Fruit fly (Drosophila melanogaster) whole organism, embryonic: ENCODE data around the gene rho-5.

Source experiments
- CG10147 ChIP-seq: fragments of 200-800 bp; sonication (Bioruptor generic); optimal IDR thresholded peaks from 2 replicates; lab custom pipeline; 2019; ENCODE audit warnings: missing biosample characterization, mild to moderate bottlenecking, missing genetic modification characterization, moderate library complexity
- CG11085 ChIP-seq: fragments of 200-800 bp; sonication (Bioruptor generic); IDR thresholded peaks from 2 replicates; pipeline ENCODE4 v1.3.6; 2022; ENCODE audit warnings: missing biosample characterization, missing genetic modification characterization
- CG11456 ChIP-seq: fragments of 200-800 bp; sonication (Bioruptor generic); IDR thresholded peaks from 3 replicates; pipeline ENCODE4 v1.3.6; 2022; ENCODE audit warnings: missing biosample characterization, missing genetic modification characterization
- CG11560 ChIP-seq: fragments of 200-800 bp; sonication (Bioruptor generic); IDR thresholded peaks from 3 replicates; pipeline ENCODE4 v1.3.6; 2022; ENCODE audit warnings: missing biosample characterization, missing genetic modification characterization
- CG12071 ChIP-seq: fragments of 200-800 bp; sonication (Bioruptor generic); optimal IDR thresholded peaks from 3 replicates; lab custom pipeline; 2018; ENCODE audit warnings: missing biosample characterization, mild to moderate bottlenecking, missing genetic modification characterization
- CG12769 ChIP-seq: fragments of 200-800 bp; sonication (Bioruptor generic); optimal IDR thresholded peaks from 2 replicates; lab custom pipeline; 2019; ENCODE audit warnings: missing biosample characterization, mild to moderate bottlenecking, missing genetic modification characterization, moderate library complexity
- CG12942 ChIP-seq: fragments of 200-800 bp; sonication (Bioruptor generic); optimal IDR thresholded peaks from 3 replicates; lab custom pipeline; 2016; ENCODE audit warnings: missing biosample characterization, missing genetic modification characterization
- CG13287 ChIP-seq: fragments of 200-800 bp; sonication (Bioruptor generic); IDR thresholded peaks from 2 replicates; pipeline ENCODE4 v1.3.6; 2022; ENCODE audit warnings: missing biosample characterization, missing genetic modification characterization; ENCODE audit not compliant: partially characterized antibody
- CG15011 ChIP-seq: fragments of 200-800 bp; sonication (Bioruptor generic); optimal IDR thresholded peaks from 3 replicates; lab custom pipeline; 2018; ENCODE audit warnings: missing biosample characterization, mild to moderate bottlenecking, missing genetic modification characterization
- CG17361 ChIP-seq: fragments of 200-800 bp; sonication (Bioruptor generic); IDR thresholded peaks from 3 replicates; pipeline ENCODE4 v1.3.6; 2022; ENCODE audit warnings: missing biosample characterization, missing genetic modification characterization
- CG18599 ChIP-seq: fragments of 200-800 bp; sonication (Bioruptor generic); optimal IDR thresholded peaks from 3 replicates; lab custom pipeline; 2017; ENCODE audit warnings: missing biosample characterization, missing genetic modification characterization, mild to moderate bottlenecking, moderate library complexity, missing genetic modification reagents
- CG2116 ChIP-seq: fragments of 200-800 bp; sonication (Bioruptor generic); optimal IDR thresholded peaks from 3 replicates; lab custom pipeline; 2018; ENCODE audit warnings: missing biosample characterization, mild to moderate bottlenecking, missing genetic modification characterization
- CG2678 ChIP-seq: fragments of 200-800 bp; sonication (Bioruptor generic); optimal IDR thresholded peaks from 3 replicates; lab custom pipeline; 2019; ENCODE audit warnings: missing biosample characterization, mild to moderate bottlenecking, missing genetic modification characterization, moderate library complexity
- CG2712 ChIP-seq: fragments of 200-800 bp; optimal IDR thresholded peaks from 3 replicates; lab custom pipeline; 2019; ENCODE audit warnings: missing biosample characterization, mild to moderate bottlenecking, missing genetic modification characterization, moderate library complexity
- CG30431 ChIP-seq: fragments of 200-800 bp; sonication (Bioruptor generic); optimal IDR thresholded peaks from 2 replicates; lab custom pipeline; 2017; ENCODE audit warnings: missing biosample characterization, missing genetic modification characterization
- CG33213 ChIP-seq: fragments of 200-800 bp; sonication (Bioruptor generic); optimal IDR thresholded peaks from 3 replicates; lab custom pipeline; 2016; ENCODE audit warnings: missing biosample characterization, missing genetic modification characterization
- CG3995 ChIP-seq: fragments of 200-800 bp; sonication (Bioruptor generic); optimal IDR thresholded peaks from 3 replicates; lab custom pipeline; 2016; ENCODE audit warnings: missing biosample characterization, missing genetic modification characterization
- CG4328 ChIP-seq: fragments of 200-800 bp; sonication (Bioruptor generic); optimal IDR thresholded peaks from 3 replicates; lab custom pipeline; 2017; ENCODE audit warnings: missing biosample characterization, missing genetic modification reagents, missing genetic modification characterization
- CG43689 ChIP-seq: fragments of 200-800 bp; sonication (Bioruptor generic); IDR thresholded peaks from 2 replicates; pipeline ENCODE4 v1.3.6; 2022; ENCODE audit warnings: missing biosample characterization, missing genetic modification characterization
- CG4730 ChIP-seq: fragments of 200-800 bp; sonication (Bioruptor generic); IDR thresholded peaks from 2 replicates; pipeline ENCODE4 v1.3.6; 2022; ENCODE audit warnings: missing biosample characterization, missing genetic modification characterization
- CG5245 ChIP-seq: fragments of 200-800 bp; sonication (Bioruptor generic); optimal IDR thresholded peaks from 3 replicates; lab custom pipeline; 2016; ENCODE audit warnings: missing biosample characterization, missing genetic modification characterization
- CG7372 ChIP-seq: fragments of 200-800 bp; sonication (Bioruptor generic); IDR thresholded peaks from 2 replicates; pipeline ENCODE4 v1.3.6; 2022; ENCODE audit warnings: missing biosample characterization, missing genetic modification characterization
- CG7556 ChIP-seq: fragments of 200-800 bp; sonication (Bioruptor generic); optimal IDR thresholded peaks from 2 replicates; lab custom pipeline; 2017; ENCODE audit warnings: missing biosample characterization, mild to moderate bottlenecking, missing genetic modification characterization
- CG8089 ChIP-seq: fragments of 200-800 bp; sonication (Bioruptor generic); optimal IDR thresholded peaks from 3 replicates; lab custom pipeline; 2016; ENCODE audit warnings: missing biosample characterization, missing genetic modification characterization
- CG8290 ChIP-seq, 3 experiments: fragments of 200-800 bp; sonication (Bioruptor generic); optimal IDR thresholded peaks; 2 replicates each; lab custom pipeline; 2016 to 2019; ENCODE audit warnings: missing biosample characterization in 3 of 3, missing genetic modification characterization in 3 of 3, mild to moderate bottlenecking in 2 of 3, moderate library complexity in 1 of 3
- CG9609 ChIP-seq: fragments of 200-800 bp; sonication (Bioruptor generic); optimal IDR thresholded peaks from 3 replicates; lab custom pipeline; 2016; ENCODE audit warnings: missing biosample characterization, missing genetic modification characterization
- Camta ChIP-seq: fragments of 200-800 bp; sonication (Bioruptor generic); optimal IDR thresholded peaks from 2 replicates; lab custom pipeline; 2016; ENCODE audit warnings: missing biosample characterization, missing genetic modification characterization
- Drgx ChIP-seq: fragments of 200-800 bp; sonication (Bioruptor generic); IDR thresholded peaks from 2 replicates; pipeline ENCODE4 v1.3.6; 2022; ENCODE audit warnings: missing biosample characterization, missing genetic modification characterization
- HLH3B ChIP-seq: fragments of 200-800 bp; sonication (Bioruptor generic); IDR thresholded peaks from 2 replicates; pipeline ENCODE4 v1.3.6; 2022; ENCODE audit warnings: missing biosample characterization, missing genetic modification characterization
- Hmx ChIP-seq: fragments of 200-800 bp; sonication (Bioruptor generic); optimal IDR thresholded peaks from 2 replicates; lab custom pipeline; 2016; ENCODE audit warnings: missing biosample characterization, missing genetic modification characterization
- Kr ChIP-seq: fragments of 200-800 bp; sonication (Bioruptor generic); optimal IDR thresholded peaks from 2 replicates; lab custom pipeline; 2017; ENCODE audit warnings: missing biosample characterization, mild to moderate bottlenecking, missing genetic modification characterization
- Meics ChIP-seq: fragments of 200-800 bp; sonication (Bioruptor generic); optimal IDR thresholded peaks from 2 replicates; lab custom pipeline; 2017; ENCODE audit warnings: missing biosample characterization, mild to moderate bottlenecking, missing genetic modification characterization
- Optix ChIP-seq: fragments of 200-800 bp; sonication (Bioruptor generic); IDR thresholded peaks from 3 replicates; pipeline ENCODE4 v1.3.6; 2022; ENCODE audit warnings: missing biosample characterization, missing genetic modification characterization
- Rfx ChIP-seq: fragments of 200-800 bp; sonication (Bioruptor generic); IDR thresholded peaks from 2 replicates; pipeline ENCODE4 v1.3.6; 2022; ENCODE audit warnings: missing biosample characterization, missing genetic modification characterization
- Scr ChIP-seq: fragments of 200-800 bp; sonication (Bioruptor generic); IDR thresholded peaks from 2 replicates; pipeline ENCODE4 v1.3.6; 2022; ENCODE audit warnings: missing biosample characterization, missing genetic modification characterization; ENCODE audit not compliant: partially characterized antibody
- Ssrp ChIP-seq: fragments of 200-800 bp; sonication (Bioruptor generic); optimal IDR thresholded peaks from 2 replicates; lab custom pipeline; 2018; ENCODE audit warnings: missing biosample characterization, mild to moderate bottlenecking, missing genetic modification characterization, moderate library complexity
- cg ChIP-seq: fragments of 200-800 bp; sonication (Bioruptor generic); optimal IDR thresholded peaks from 3 replicates; lab custom pipeline; 2019; ENCODE audit warnings: missing biosample characterization, mild to moderate bottlenecking, missing genetic modification characterization, moderate library complexity
- ci ChIP-seq: fragments of 200-800 bp; sonication (Bioruptor generic); IDR thresholded peaks from 3 replicates; pipeline ENCODE4 v1.3.6; 2022; ENCODE audit warnings: missing biosample characterization, missing genetic modification characterization
- grau ChIP-seq: fragments of 200-800 bp; optimal IDR thresholded peaks from 3 replicates; lab custom pipeline; 2019; ENCODE audit warnings: missing biosample characterization, mild to moderate bottlenecking, missing genetic modification characterization, moderate library complexity
- gt ChIP-seq: fragments of 200-800 bp; sonication (Bioruptor generic); IDR thresholded peaks from 2 replicates; pipeline ENCODE4 v1.3.6; 2022; ENCODE audit warnings: missing biosample characterization, missing genetic modification characterization
- jigr1 ChIP-seq: fragments of 200-800 bp; sonication (Bioruptor generic); IDR thresholded peaks from 3 replicates; pipeline ENCODE4 v1.3.6; 2022; ENCODE audit warnings: missing biosample characterization, missing genetic modification characterization
- jumu ChIP-seq: fragments of 200-800 bp; sonication (Bioruptor generic); optimal IDR thresholded peaks from 3 replicates; lab custom pipeline; 2016; ENCODE audit warnings: missing biosample characterization, missing genetic modification characterization
- kah ChIP-seq: fragments of 200-800 bp; sonication (Bioruptor generic); optimal IDR thresholded peaks from 2 replicates; lab custom pipeline; 2018; ENCODE audit warnings: missing biosample characterization, mild to moderate bottlenecking, missing genetic modification characterization
- ken ChIP-seq: fragments of 200-800 bp; sonication (Bioruptor generic); IDR thresholded peaks from 3 replicates; pipeline ENCODE4 v1.3.6; 2022; ENCODE audit warnings: missing biosample characterization, missing genetic modification characterization
- maf-S ChIP-seq: fragments of 200-800 bp; sonication (Bioruptor generic); optimal IDR thresholded peaks from 2 replicates; lab custom pipeline; 2016; ENCODE audit warnings: missing biosample characterization, missing genetic modification characterization
- nau ChIP-seq: fragments of 200-800 bp; sonication (Bioruptor generic); optimal IDR thresholded peaks from 3 replicates; lab custom pipeline; 2017; ENCODE audit warnings: missing biosample characterization, mild to moderate bottlenecking, missing genetic modification characterization, missing genetic modification reagents
- pho ChIP-seq: fragments of 200-800 bp; sonication (Bioruptor generic); optimal IDR thresholded peaks from 2 replicates; lab custom pipeline; 2016; ENCODE audit warnings: missing biosample characterization, missing genetic modification characterization
- prd ChIP-seq, 3 experiments: fragments of >200 bp in 2 of 3; fragments of 200-800 bp in 1 of 3; sonication (Bioruptor generic) in 1 of 3; optimal IDR thresholded peaks in 2 of 3; IDR thresholded peaks in 1 of 3; 2 replicates in 2 of 3; 3 replicates in 1 of 3; pipeline versions ENCODE4 v1.3.6 to Lab custom; 2017 to 2022; ENCODE audit warnings: missing biosample characterization in 1 of 3, missing genetic modification characterization in 1 of 3
- psq ChIP-seq: fragments of 200-800 bp; sonication (Bioruptor generic); optimal IDR thresholded peaks from 2 replicates; lab custom pipeline; 2017; ENCODE audit warnings: missing biosample characterization, missing genetic modification characterization
- seq ChIP-seq: fragments of 200-800 bp; sonication (Bioruptor generic); IDR thresholded peaks from 2 replicates; pipeline ENCODE4 v1.3.6; 2022; ENCODE audit warnings: missing biosample characterization, missing genetic modification characterization
- sim ChIP-seq: fragments of 200-800 bp; sonication (Bioruptor generic); IDR thresholded peaks from 2 replicates; pipeline ENCODE4 v1.3.6; 2022; ENCODE audit warnings: missing biosample characterization, missing genetic modification characterization

rho-5 gene

DNA sequence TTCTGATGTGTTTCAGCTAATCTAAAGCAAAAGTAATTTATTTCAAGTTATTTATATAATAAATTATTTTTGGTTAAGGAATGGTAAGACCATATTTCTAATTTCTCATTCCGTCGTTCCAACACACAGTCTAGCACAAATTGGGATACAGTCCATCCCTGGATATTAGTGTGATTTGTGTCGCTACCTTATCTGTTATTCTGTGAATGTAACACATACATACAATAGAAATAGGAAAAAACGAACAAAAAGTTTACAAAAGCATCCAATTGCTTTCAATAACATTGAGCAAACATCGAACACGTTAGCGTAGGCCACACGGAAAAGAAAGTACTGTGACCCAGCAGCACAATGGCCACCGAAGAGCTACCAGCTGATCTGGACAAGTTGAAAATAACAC is 7.2 kb downstream of the rho-5 start, which contains the start of gene CG5056 (continued):
- TF ChIP-seq ken (no peak), CG10147 (GFP tag; lab: Kevin White, UChicago) (peak; percentile 48), grau (tag; lab: Kevin White, UChicago) (peak; percentile 34), CG13287 (GFP tag; lab: Robert Waterston, UW) (0 out of 2 replicates have a peak, but pooled peaks have one; percentile 39), gt (GFP tag; lab: Robert Waterston, UW) (no peak), kah (GFP tag; lab: Kevin White, UChicago) (no peak), CG43689 (GFP tag; lab: Robert Waterston, UW) (no peak), Ssrp (tag; lab: Kevin White, UChicago) (no peak), CG12942 (GFP tag; lab: Kevin White, UChicago) (no peak), pho (GFP tag; lab: Kevin White, UChicago) (no peak), CG5245 (GFP tag; lab: Kevin White, UChicago) (no peak), Kr (GFP tag; lab: Kevin White, UChicago) (no peak), CG18599 (GFP tag; lab: Kevin White, UChicago) (no peak), CG7372 (GFP tag; lab: Robert Waterston, UW) (no peak), CG11085 (GFP tag; lab: Robert Waterston, UW) (no peak), maf-S (GFP tag; lab: Kevin White, UChicago) (no peak), CG2678 (tag; lab: Kevin White, UChicago) (no peak), CG8089 (GFP tag; lab: Kevin White, UChicago) (no peak), CG17361 (peak; percentile 54; the same call in 2 of the 3 replicates), Drgx (GFP tag; lab: Robert Waterston, UW) (no peak), HLH3B (GFP tag; lab: Robert Waterston, UW) (no peak), CG30431 (GFP tag; lab: Kevin White, UChicago) (no peak), CG11560 (tag; lab: Robert Waterston, UW) (no peak), jigr1 (GFP tag; lab: Robert Waterston, UW) (no peak; the same call in 2 of the 3 replicates), psq (GFP tag; lab: Kevin White, UChicago) (no peak), Scr (GFP tag; lab: Robert Waterston, UW) (peak; percentile 26; the same call in 1 of the 2 replicates), Meics (GFP tag; lab: Kevin White, UChicago) (no peak), prd (optimal IDR thresholded peaks at IDR 0.05; lab: Kevin White, UChicago) (no peak), prd (GFP tag; IDR thresholded peaks at IDR 0.05; lab: Robert Waterston, UW) (no peak; the same call in 2 of the 3 replicates), CG8290 (GFP tag; optimal IDR thresholded peaks at IDR 0.05; lab: Kevin White, UChicago) (peak; percentile 12), CG8290 (tag; optimal IDR thresholded peaks at IDR 0.05; lab: Kevin White, UChicago) (no peak), Rfx (no peak), CG3995 (GFP tag; lab: Kevin White, UChicago) (peak; percentile 7), CG4730 (GFP tag; lab: Robert Waterston, UW) (no peak), Optix (GFP tag; lab: Robert Waterston, UW) (no peak), nau (no peak), CG7556 (no peak), jumu (GFP tag; lab: Kevin White, UChicago) (no peak), CG12071 (GFP tag; lab: Kevin White, UChicago) (no peak), Hmx (GFP tag; lab: Kevin White, UChicago) (no peak), CG15011 (GFP tag; lab: Kevin White, UChicago) (no peak), CG2116 (GFP tag; lab: Kevin White, UChicago) (peak; percentile 56), CG33213 (GFP tag; lab: Kevin White, UChicago) (no peak), CG4328 (no peak), Camta (GFP tag; lab: Kevin White, UChicago) (no peak), seq (GFP tag; lab: Robert Waterston, UW) (no peak), CG12769 (no peak), sim (GFP tag; lab: Robert Waterston, UW) (no peak), CG9609 (GFP tag; lab: Kevin White, UChicago) (no peak), CG2712 (tag; lab: Kevin White, UChicago) (peak; percentile 63), cg (GFP tag; lab: Kevin White, UChicago) (peak; percentile 64), CG11456 (GFP tag; lab: Robert Waterston, UW) (no peak), ci (peak; percentile 23; the same call in 1 of the 3 replicates)
